Worm (Caenorhabditis elegans) whole organism, L4/young adult: Measurements from ENCODE around the gene rnf-5.

Experiments used
- W03F9.2 ChIP-seq: fragments of 150-350 bp; optimal IDR thresholded peaks from 2 replicates; lab custom pipeline; 2014; ENCODE audit warnings: missing biosample characterization, missing genetic modification characterization
- dao-5 ChIP-seq: sonication (generic microtip); optimal IDR thresholded peaks from 2 replicates; lab custom pipeline; 2016; ENCODE audit warnings: missing genotype, missing genetic modification characterization, moderate library complexity, missing compliant biosample characterization
- him-1 ChIP-seq: sonication (generic microtip); optimal IDR thresholded peaks from 2 replicates; lab custom pipeline; 2016; ENCODE audit warnings: missing genotype, missing genetic modification reagents, missing genetic modification characterization, missing compliant biosample characterization

- TF ChIP-seq him-1 (tag; lab: Kevin White, UChicago) (no peak), W03F9.2 (tag; lab: Kevin White, UChicago) (no peak), dao-5 (tag; lab: Kevin White, UChicago) (no peak)
Observed at ce11 chrIII:4157298-4157697, 9.3 kb downstream of the rnf-5 start, which contains the start of gene C16C10.9.
